Worm (Caenorhabditis elegans) whole organism, L2 larva: ENCODE data around the gene trx-1.

Experiments used
- C34F6.9 ChIP-seq: fragments of 150-350 bp; optimal IDR thresholded peaks from 2 replicates; lab custom pipeline; 2014; ENCODE audit warnings: missing biosample characterization, missing genetic modification characterization
- F13H6.1 ChIP-seq: sonication (generic microtip); optimal IDR thresholded peaks from 2 replicates; lab custom pipeline; 2016; ENCODE audit warnings: missing genetic modification characterization, missing compliant biosample characterization
- R02D3.7 ChIP-seq: fragments of 150-350 bp; optimal IDR thresholded peaks from 2 replicates; lab custom pipeline; 2014; ENCODE audit warnings: missing biosample characterization, missing genetic modification characterization
- blmp-1 ChIP-seq: sonication (generic microtip); optimal IDR thresholded peaks from 2 replicates; lab custom pipeline; 2017; ENCODE audit warnings: missing genetic modification characterization, mild to moderate bottlenecking, missing compliant biosample characterization, antibody characterized with exemption, moderate library complexity; ENCODE audit not compliant: insufficient read depth
- ceh-16 ChIP-seq: fragments of 150-350 bp; optimal IDR thresholded peaks from 2 replicates; lab custom pipeline; 2014; ENCODE audit warnings: missing biosample characterization, missing genetic modification characterization
- ceh-82 ChIP-seq: fragments of 150-350 bp; optimal IDR thresholded peaks from 2 replicates; lab custom pipeline; 2014; ENCODE audit warnings: missing biosample characterization, missing genetic modification characterization
- egl-27 ChIP-seq: sonication (generic microtip); optimal IDR thresholded peaks from 3 replicates; lab custom pipeline; 2017; ENCODE audit warnings: missing biosample characterization, missing genetic modification reagents, missing genetic modification characterization
- elt-1 ChIP-seq: fragments of 150-350 bp; optimal IDR thresholded peaks from 2 replicates; lab custom pipeline; 2014; ENCODE audit warnings: missing biosample characterization, missing genetic modification characterization
- elt-3 ChIP-seq: sonication (generic microtip); optimal IDR thresholded peaks from 2 replicates; lab custom pipeline; 2017; ENCODE audit warnings: missing biosample characterization, missing genetic modification characterization
- fos-1 ChIP-seq: fragments of 150-350 bp; optimal IDR thresholded peaks from 2 replicates; lab custom pipeline; 2014; ENCODE audit warnings: missing biosample characterization, missing genetic modification characterization
- gmeb-1 ChIP-seq: fragments of 150-350 bp; optimal IDR thresholded peaks from 2 replicates; lab custom pipeline; 2014; ENCODE audit warnings: missing biosample characterization, missing genetic modification characterization
- lin-11 ChIP-seq: fragments of 150-350 bp; sonication (generic microtip); optimal IDR thresholded peaks from 2 replicates; lab custom pipeline; 2014; ENCODE audit warnings: missing biosample characterization, missing genetic modification characterization, inconsistent platforms, mixed read lengths
- lin-13 ChIP-seq: fragments of 150-350 bp; optimal IDR thresholded peaks from 2 replicates; lab custom pipeline; 2014; ENCODE audit warnings: missing biosample characterization, missing genetic modification reagents, missing genetic modification characterization
- lsy-2 ChIP-seq, 2 experiments: fragments of 150-350 bp in 1 of 2; sonication (generic microtip) in 1 of 2; optimal IDR thresholded peaks; 2 replicates each; lab custom pipeline; 2014 to 2017; ENCODE audit warnings: missing biosample characterization in 2 of 2, missing genetic modification characterization in 2 of 2
- mbf-1 ChIP-seq: sonication (generic microtip); optimal IDR thresholded peaks from 2 replicates; lab custom pipeline; 2017; ENCODE audit warnings: missing biosample characterization, missing genetic modification characterization
- mdl-1 ChIP-seq, 2 experiments: fragments of 150-350 bp in 1 of 2; sonication (generic microtip) in 1 of 2; optimal IDR thresholded peaks; 2 replicates each; lab custom pipeline; 2017; ENCODE audit warnings: missing biosample characterization in 2 of 2, missing genetic modification characterization in 2 of 2
- nhr-10 ChIP-seq: sonication (generic microtip); optimal IDR thresholded peaks from 2 replicates; lab custom pipeline; 2017; ENCODE audit warnings: missing biosample characterization, missing genetic modification characterization
- nhr-11 ChIP-seq: fragments of 150-350 bp; optimal IDR thresholded peaks from 2 replicates; lab custom pipeline; 2014; ENCODE audit warnings: missing biosample characterization, missing genetic modification characterization
- nhr-129 ChIP-seq: fragments of 150-350 bp; optimal IDR thresholded peaks from 2 replicates; lab custom pipeline; 2014; ENCODE audit warnings: missing biosample characterization, missing genetic modification characterization
- nhr-237 ChIP-seq: fragments of 150-350 bp; optimal IDR thresholded peaks from 2 replicates; lab custom pipeline; 2014; ENCODE audit warnings: missing biosample characterization, missing genetic modification characterization
- nhr-6 ChIP-seq: fragments of 150-350 bp; optimal IDR thresholded peaks from 2 replicates; lab custom pipeline; 2014; ENCODE audit warnings: missing biosample characterization, missing genetic modification characterization
- sem-4 ChIP-seq: fragments of 150-350 bp; optimal IDR thresholded peaks from 2 replicates; lab custom pipeline; 2014; ENCODE audit warnings: missing biosample characterization, missing genetic modification reagents, missing genetic modification characterization
- skn-1 ChIP-seq: sonication (generic microtip); optimal IDR thresholded peaks from 2 replicates; lab custom pipeline; 2017; ENCODE audit warnings: missing biosample characterization, missing genetic modification characterization
- sma-3 ChIP-seq: sonication (generic microtip); optimal IDR thresholded peaks from 2 replicates; lab custom pipeline; 2016; ENCODE audit warnings: missing genetic modification reagents, missing genetic modification characterization, missing compliant biosample characterization
- sma-9 ChIP-seq, 2 experiments: fragments of 150-350 bp in 1 of 2; sonication (generic microtip) in 1 of 2; optimal IDR thresholded peaks; 2 replicates each; lab custom pipeline; 2014 to 2016; ENCODE audit warnings: missing genetic modification characterization in 2 of 2, mild to moderate bottlenecking in 1 of 2, missing biosample characterization in 1 of 2, missing compliant biosample characterization in 1 of 2, missing genetic modification reagents in 1 of 2, moderate library complexity in 1 of 2
- snpc-4 ChIP-seq: fragments of 150-350 bp; optimal IDR thresholded peaks from 2 replicates; lab custom pipeline; 2014; ENCODE audit warnings: missing biosample characterization, missing genetic modification characterization
- unc-55 ChIP-seq: fragments of 150-350 bp; sonication (generic microtip); optimal IDR thresholded peaks from 3 replicates; lab custom pipeline; 2014; ENCODE audit warnings: missing biosample characterization, missing genetic modification reagents, missing genetic modification characterization
- unc-62 ChIP-seq: fragments of 150-350 bp; optimal IDR thresholded peaks from 2 replicates; lab custom pipeline; 2014; ENCODE audit warnings: missing biosample characterization, missing genetic modification reagents, missing genetic modification characterization
- zag-1 ChIP-seq: fragments of 150-350 bp; optimal IDR thresholded peaks from 2 replicates; lab custom pipeline; 2014; ENCODE audit warnings: missing biosample characterization, missing genetic modification characterization
- ztf-1 ChIP-seq: fragments of 200-800 bp; sonication (Bioruptor generic); conservative IDR thresholded peaks from 2 replicates; pipeline ENCODE4 v1.3.6; 2022; ENCODE audit warnings: missing genetic modification characterization, missing compliant biosample characterization
- ztf-11 ChIP-seq: sonication (generic microtip); optimal IDR thresholded peaks from 2 replicates; lab custom pipeline; 2017; ENCODE audit warnings: missing biosample characterization, missing genetic modification characterization

The trx-1 gene

ce11 chrII:7714614-7715186 lies 38.7 kb downstream of the trx-1 start (continued):
- TF ChIP-seq F13H6.1 (tag; lab: Kevin White, UChicago) (no peak), mdl-1 (tag; optimal IDR thresholded peaks at IDR 0.05; lab: Kevin White, UChicago) (no peak), nhr-237 (tag; lab: Kevin White, UChicago) (no peak), zag-1 (no peak)

- TF ChIP-seq elt-1 (tag; lab: Kevin White, UChicago) (no peak), mbf-1 (no peak), nhr-237 (tag; lab: Kevin White, UChicago) (no peak), ceh-82 (no peak), nhr-6 (tag; lab: Kevin White, UChicago) (no peak), elt-3 (tag; lab: Kevin White, UChicago) (no peak), R02D3.7 (tag; lab: Kevin White, UChicago) (no peak), gmeb-1 (tag; lab: Kevin White, UChicago) (no peak), blmp-1 (tag; lab: Kevin White, UChicago) (no peak), ztf-1 (GFP tag; lab: Robert Waterston, UW) (no peak)
These were observed 44.1 kb downstream of the trx-1 start, which contains the start of gene sre-1 for ce11 chrII:7709301-7709754. TSS of gene sre-1 (plus strand) at chrII:7709704.

ce11 chrII:7708540-7708939 lies 44.9 kb downstream of the trx-1 start, which contains the start of gene B0495.9:
TSS of gene B0495.9 (minus strand) at chrII:7708710.
- TF ChIP-seq mdl-1 (tag; optimal IDR thresholded peaks at IDR 0.05; lab: Kevin White, UChicago) (no peak), ceh-16 (tag; lab: Kevin White, UChicago) (no peak), lsy-2 (tag; optimal IDR thresholded peaks at IDR 0.05; lab: Kevin White, UChicago) (peak; percentile 13 to 65), egl-27 (tag; lab: Kevin White, UChicago) (peak; percentile 19), nhr-129 (tag; lab: Kevin White, UChicago) (peak; percentile 63), ztf-11 (tag; lab: Kevin White, UChicago) (no peak), sem-4 (tag; lab: Kevin White, UChicago) (peak; percentile 7), C34F6.9 (tag; lab: Kevin White, UChicago) (peak; percentile 44), R02D3.7 (tag; lab: Kevin White, UChicago) (no peak), nhr-11 (tag; lab: Kevin White, UChicago) (peak; percentile 33), unc-55 (peak; percentile 68), lin-11 (tag; lab: Kevin White, UChicago) (peak; percentile 31), sma-9 (GFP tag; optimal IDR thresholded peaks at IDR 0.05; lab: Kevin White, UChicago) (peak; percentile 14), sma-9 (tag; optimal IDR thresholded peaks at IDR 0.05; lab: Kevin White, UChicago) (no peak), F13H6.1 (tag; lab: Kevin White, UChicago) (peak; percentile 51)

ce11 chrII:7707383-7707782 lies 46.0 kb downstream of the trx-1 start, which contains the start of gene luc-7L:
TSS of gene luc-7L (minus strand) at chrII:7707483.
- TF ChIP-seq mbf-1 (no peak), lsy-2 (tag; optimal IDR thresholded peaks at IDR 0.05; lab: Kevin White, UChicago) (no peak)

- TF ChIP-seq nhr-10 (tag; lab: Kevin White, UChicago) (no peak), gmeb-1 (tag; lab: Kevin White, UChicago) (peak; percentile 6), C34F6.9 (tag; lab: Kevin White, UChicago) (peak; percentile 6), fos-1 (peak; percentile 94)
These were observed 48.2 kb downstream of the trx-1 start, which contains the start of gene B0495.7 for ce11 chrII:7705152-7705551. TSS of gene B0495.7 (minus strand) at chrII:7705233.

- TF ChIP-seq unc-62 (GFP tag; lab: Kevin White, UChicago) (no peak), sma-3 (GFP tag; lab: Kevin White, UChicago) (no peak), lin-13 (GFP tag; lab: Kevin White, UChicago) (no peak), sem-4 (tag; lab: Kevin White, UChicago) (no peak), snpc-4 (tag; lab: Kevin White, UChicago) (no peak), skn-1 (tag; lab: Kevin White, UChicago) (no peak), nhr-11 (tag; lab: Kevin White, UChicago) (no peak)
These were observed 49.0 kb downstream of the trx-1 start for ce11 chrII:7704387-7704786.
